Fruit fly (Drosophila melanogaster) whole organism, embryonic: ENCODE measurements around the gene CG43293.

Experiments used
- Abd-B ChIP-seq: fragments of 200-800 bp; sonication (Bioruptor generic); optimal IDR thresholded peaks from 2 replicates; lab custom pipeline; 2018; ENCODE audit warnings: missing biosample characterization, mild to moderate bottlenecking, missing genetic modification characterization, moderate library complexity
- Bdp1 ChIP-seq: fragments of 200-800 bp; sonication (Bioruptor generic); optimal IDR thresholded peaks from 3 replicates; lab custom pipeline; 2016; ENCODE audit warnings: missing biosample characterization, missing genetic modification characterization
- CG10274 ChIP-seq: fragments of 200-800 bp; sonication (Bioruptor generic); optimal IDR thresholded peaks from 3 replicates; lab custom pipeline; 2017; ENCODE audit warnings: missing biosample characterization, mild to moderate bottlenecking, missing genetic modification characterization
- CG10979 ChIP-seq: fragments of 200-800 bp; sonication (Bioruptor generic); optimal IDR thresholded peaks from 2 replicates; lab custom pipeline; 2018; ENCODE audit warnings: missing biosample characterization, mild to moderate bottlenecking, missing genetic modification characterization, moderate library complexity
- CG1233 ChIP-seq: fragments of 200-800 bp; sonication (Bioruptor generic); optimal IDR thresholded peaks from 4 replicates; lab custom pipeline; 2018; ENCODE audit warnings: missing biosample characterization, mild to moderate bottlenecking, missing genetic modification characterization
- CG14014 ChIP-seq: fragments of 200-800 bp; sonication (Bioruptor generic); IDR thresholded peaks from 2 replicates; pipeline ENCODE4 v1.3.6; 2022; ENCODE audit warnings: missing biosample characterization, missing genetic modification characterization
- CG14860 ChIP-seq: fragments of 200-800 bp; sonication (Bioruptor generic); IDR thresholded peaks from 3 replicates; pipeline ENCODE4 v1.3.6; 2022; ENCODE audit warnings: missing biosample characterization, missing genetic modification characterization; ENCODE audit not compliant: partially characterized antibody
- CG15011 ChIP-seq: fragments of 200-800 bp; sonication (Bioruptor generic); optimal IDR thresholded peaks from 3 replicates; lab custom pipeline; 2018; ENCODE audit warnings: missing biosample characterization, mild to moderate bottlenecking, missing genetic modification characterization
- CG15073 ChIP-seq: fragments of 200-800 bp; sonication (Bioruptor generic); optimal IDR thresholded peaks from 2 replicates; lab custom pipeline; 2016; ENCODE audit warnings: missing biosample characterization, missing genetic modification characterization
- CG34224 ChIP-seq: fragments of 200-800 bp; sonication (Bioruptor generic); IDR thresholded peaks from 3 replicates; pipeline ENCODE4 v1.3.6; 2022; ENCODE audit warnings: missing biosample characterization, missing genetic modification characterization; ENCODE audit not compliant: partially characterized antibody
- CG34376 ChIP-seq: fragments of 200-800 bp; sonication (Bioruptor generic); optimal IDR thresholded peaks from 2 replicates; lab custom pipeline; 2018; ENCODE audit warnings: missing biosample characterization, mild to moderate bottlenecking, missing genetic modification characterization
- CG4820 ChIP-seq: fragments of 200-800 bp; sonication (Bioruptor generic); optimal IDR thresholded peaks from 3 replicates; lab custom pipeline; 2016; ENCODE audit warnings: missing biosample characterization, missing genetic modification characterization
- CG6689 ChIP-seq: fragments of 200-800 bp; sonication (Bioruptor generic); IDR thresholded peaks from 2 replicates; pipeline ENCODE4 v1.3.6; 2022; ENCODE audit warnings: missing biosample characterization, missing genetic modification characterization
- CG9437 ChIP-seq: fragments of 200-800 bp; sonication (Bioruptor generic); optimal IDR thresholded peaks from 2 replicates; lab custom pipeline; 2018; ENCODE audit warnings: missing biosample characterization, mild to moderate bottlenecking, missing genetic modification characterization
- CG9727 ChIP-seq: fragments of 200-800 bp; sonication (Bioruptor generic); optimal IDR thresholded peaks from 3 replicates; lab custom pipeline; 2017; ENCODE audit warnings: missing biosample characterization, mild to moderate bottlenecking, missing genetic modification characterization
- CoRest ChIP-seq: fragments of 200-800 bp; sonication (Bioruptor generic); optimal IDR thresholded peaks from 3 replicates; lab custom pipeline; 2018; ENCODE audit warnings: missing biosample characterization, mild to moderate bottlenecking, missing genetic modification characterization, moderate library complexity
- D19B ChIP-seq: fragments of 200-800 bp; sonication (Bioruptor generic); optimal IDR thresholded peaks from 2 replicates; lab custom pipeline; 2017; ENCODE audit warnings: missing biosample characterization, mild to moderate bottlenecking, missing genetic modification characterization
- Dek ChIP-seq: fragments of 200-800 bp; sonication (Bioruptor generic); optimal IDR thresholded peaks from 3 replicates; lab custom pipeline; 2019; ENCODE audit warnings: missing biosample characterization, mild to moderate bottlenecking, missing genetic modification characterization, moderate library complexity
- HHEX ChIP-seq: fragments of 200-800 bp; sonication (Bioruptor generic); optimal IDR thresholded peaks from 3 replicates; lab custom pipeline; 2017; ENCODE audit warnings: missing biosample characterization, mild to moderate bottlenecking, missing genetic modification characterization, missing genetic modification reagents
- Hmx ChIP-seq: fragments of 200-800 bp; sonication (Bioruptor generic); optimal IDR thresholded peaks from 2 replicates; lab custom pipeline; 2016; ENCODE audit warnings: missing biosample characterization, missing genetic modification characterization
- Hr51 ChIP-seq, 2 experiments: fragments of 200-800 bp; sonication (Bioruptor generic); optimal IDR thresholded peaks; 2 replicates in 1 of 2; 3 replicates in 1 of 2; lab custom pipeline; 2016 to 2018; ENCODE audit warnings: missing biosample characterization in 2 of 2, missing genetic modification characterization in 2 of 2, mild to moderate bottlenecking in 1 of 2, moderate library complexity in 1 of 2
- MBD-R2 ChIP-seq: fragments of 200-800 bp; sonication (Bioruptor generic); IDR thresholded peaks from 2 replicates; pipeline ENCODE4 v1.3.6; 2022; ENCODE audit warnings: missing biosample characterization, missing genetic modification characterization
- MTF-1 ChIP-seq: fragments of 200-800 bp; sonication (Bioruptor generic); optimal IDR thresholded peaks from 2 replicates; lab custom pipeline; 2018; ENCODE audit warnings: missing biosample characterization, mild to moderate bottlenecking, missing genetic modification characterization, borderline replicate concordance
- Myb ChIP-seq: fragments of 200-800 bp; sonication (Bioruptor generic); optimal IDR thresholded peaks from 2 replicates; lab custom pipeline; 2016; ENCODE audit warnings: missing biosample characterization, missing genetic modification characterization
- Ptx1 ChIP-seq: fragments of 200-800 bp; sonication (Bioruptor generic); IDR thresholded peaks from 2 replicates; pipeline ENCODE4 v1.3.6; 2022; ENCODE audit warnings: missing biosample characterization, missing genetic modification characterization
- Sox102F ChIP-seq: fragments of 200-800 bp; sonication (Bioruptor generic); optimal IDR thresholded peaks from 2 replicates; lab custom pipeline; 2018; ENCODE audit warnings: missing biosample characterization, mild to moderate bottlenecking, missing genetic modification characterization, moderate library complexity
- Taf1 ChIP-seq: fragments of 200-800 bp; sonication (Bioruptor generic); IDR thresholded peaks from 2 replicates; pipeline ENCODE4 v1.3.6; 2022; ENCODE audit warnings: missing biosample characterization, missing genetic modification characterization
- amos ChIP-seq: fragments of 200-800 bp; sonication (Bioruptor generic); IDR thresholded peaks from 2 replicates; pipeline ENCODE4 v1.3.6; 2022; ENCODE audit warnings: missing biosample characterization, missing genetic modification characterization; ENCODE audit not compliant: partially characterized antibody
- ara ChIP-seq: fragments of 200-800 bp; sonication (Bioruptor generic); IDR thresholded peaks from 2 replicates; pipeline ENCODE4 v1.3.6; 2022; ENCODE audit warnings: missing biosample characterization, missing genetic modification characterization
- chif ChIP-seq, 2 experiments: fragments of 200-800 bp; sonication (Bioruptor generic); optimal IDR thresholded peaks; 3 replicates each; lab custom pipeline; 2016; ENCODE audit warnings: missing biosample characterization in 2 of 2, missing genetic modification characterization in 2 of 2
- ci ChIP-seq: fragments of 200-800 bp; sonication (Bioruptor generic); IDR thresholded peaks from 3 replicates; pipeline ENCODE4 v1.3.6; 2022; ENCODE audit warnings: missing biosample characterization, missing genetic modification characterization
- crol ChIP-seq: fragments of 200-800 bp; sonication (Bioruptor generic); IDR thresholded peaks from 2 replicates; pipeline ENCODE4 v1.3.6; 2022; ENCODE audit warnings: missing biosample characterization, missing genetic modification characterization
- dmrt99B ChIP-seq: fragments of 200-800 bp; sonication (Bioruptor generic); optimal IDR thresholded peaks from 2 replicates; lab custom pipeline; 2018; ENCODE audit warnings: missing biosample characterization, mild to moderate bottlenecking, missing genetic modification characterization, moderate library complexity
- fd3F ChIP-seq: fragments of 200-800 bp; sonication (Bioruptor generic); optimal IDR thresholded peaks from 2 replicates; lab custom pipeline; 2018; ENCODE audit warnings: missing biosample characterization, mild to moderate bottlenecking, missing genetic modification characterization, moderate library complexity
- fd64A ChIP-seq: fragments of 200-800 bp; sonication (Bioruptor generic); optimal IDR thresholded peaks from 3 replicates; lab custom pipeline; 2018; ENCODE audit warnings: missing biosample characterization, mild to moderate bottlenecking, missing genetic modification characterization
- gsb ChIP-seq: fragments of 200-800 bp; sonication (Bioruptor generic); IDR thresholded peaks from 2 replicates; pipeline ENCODE4 v1.3.6; 2022; ENCODE audit warnings: missing biosample characterization, missing genetic modification characterization
- ham ChIP-seq: fragments of 200-800 bp; sonication (Bioruptor generic); IDR thresholded peaks from 2 replicates; pipeline ENCODE4 v1.3.6; 2022; ENCODE audit warnings: missing biosample characterization, missing genetic modification characterization
- hbn ChIP-seq: fragments of 200-800 bp; sonication (Bioruptor generic); IDR thresholded peaks from 2 replicates; pipeline ENCODE4 v1.3.6; 2022; ENCODE audit warnings: missing biosample characterization, missing genetic modification characterization; ENCODE audit not compliant: partially characterized antibody
- insv ChIP-seq, 2 experiments: fragments of 200-800 bp; sonication (Bioruptor generic); optimal IDR thresholded peaks; 3 replicates each; lab custom pipeline; 2016 to 2018; ENCODE audit warnings: missing biosample characterization in 2 of 2, missing genetic modification characterization in 2 of 2
- phol ChIP-seq: fragments of 200-800 bp; sonication (Bioruptor generic); optimal IDR thresholded peaks from 3 replicates; lab custom pipeline; 2018; ENCODE audit warnings: missing biosample characterization, mild to moderate bottlenecking, missing genetic modification characterization, moderate library complexity
- psq ChIP-seq: fragments of 200-800 bp; sonication (Bioruptor generic); optimal IDR thresholded peaks from 2 replicates; lab custom pipeline; 2017; ENCODE audit warnings: missing biosample characterization, missing genetic modification characterization
- pzg ChIP-seq: fragments of 200-800 bp; sonication (Bioruptor generic); optimal IDR thresholded peaks from 3 replicates; lab custom pipeline; 2018; ENCODE audit warnings: missing biosample characterization, mild to moderate bottlenecking, missing genetic modification characterization, moderate library complexity
- ranshi ChIP-seq: fragments of 200-800 bp; sonication (Bioruptor generic); IDR thresholded peaks from 2 replicates; pipeline ENCODE4 v1.3.6; 2022; ENCODE audit warnings: missing biosample characterization, missing genetic modification characterization
- repo ChIP-seq: fragments of 200-800 bp; sonication (Bioruptor generic); optimal IDR thresholded peaks from 2 replicates; lab custom pipeline; 2016; ENCODE audit warnings: missing biosample characterization, missing genetic modification characterization
- slbo ChIP-seq: fragments of 200-800 bp; sonication (Bioruptor generic); IDR thresholded peaks from 2 replicates; pipeline ENCODE4 v1.3.6; 2022; ENCODE audit warnings: missing biosample characterization, missing genetic modification characterization
- ssp ChIP-seq: fragments of 200-800 bp; sonication (Bioruptor generic); IDR thresholded peaks from 2 replicates; pipeline ENCODE4 v1.3.6; 2022; ENCODE audit warnings: missing biosample characterization, missing genetic modification characterization
- stc ChIP-seq: fragments of 200-800 bp; sonication (Bioruptor generic); IDR thresholded peaks from 2 replicates; pipeline ENCODE4 v1.3.6; 2022; ENCODE audit warnings: missing biosample characterization, missing genetic modification characterization
- vvl ChIP-seq: fragments of 200-800 bp; sonication (Bioruptor generic); IDR thresholded peaks from 2 replicates; pipeline ENCODE4 v1.3.6; 2022; ENCODE audit warnings: missing biosample characterization, missing genetic modification characterization
- zen ChIP-seq: fragments of 200-800 bp; sonication (Bioruptor generic); optimal IDR thresholded peaks from 3 replicates; lab custom pipeline; 2018; ENCODE audit warnings: missing biosample characterization, mild to moderate bottlenecking, missing genetic modification characterization, moderate library complexity

The CG43293 gene

dm6 chr3L:6158530-6158929, 26.5 kb upstream of the CG43293 start, which contains the start of gene Cpr65Ay:
TSS of gene Cpr65Ay (minus strand) at chr3L:6158630.
- TF ChIP-seq slbo (GFP tag; lab: Robert Waterston, UW) (0 out of 2 replicates have a peak, but pooled peaks have one; percentile 13), CG14860 (no peak)

- TF ChIP-seq ranshi (no peak), hbn (GFP tag; lab: Robert Waterston, UW) (no peak), CoRest (peak; percentile 26), Abd-B (no peak), psq (GFP tag; lab: Kevin White, UChicago) (no peak), gsb (GFP tag; lab: Robert Waterston, UW) (no peak), ham (GFP tag; lab: Robert Waterston, UW) (no peak), CG9437 (no peak), Hr51 (GFP tag; optimal IDR thresholded peaks at IDR 0.05; lab: Kevin White, UChicago) (no peak), dmrt99B (tag; lab: Kevin White, UChicago) (peak; percentile 36), ssp (GFP tag; lab: Robert Waterston, UW) (no peak), amos (GFP tag; lab: Robert Waterston, UW) (no peak), phol (tag; lab: Kevin White, UChicago) (peak; percentile 39), crol (GFP tag; lab: Robert Waterston, UW) (no peak), CG34224 (GFP tag; lab: Robert Waterston, UW) (no peak), CG15011 (GFP tag; lab: Kevin White, UChicago) (no peak), vvl (no peak), fd3F (GFP tag; lab: Kevin White, UChicago) (no peak), Ptx1 (GFP tag; lab: Robert Waterston, UW) (no peak), MTF-1 (no peak), CG10274 (GFP tag; lab: Kevin White, UChicago) (no peak), HHEX (GFP tag; lab: Kevin White, UChicago) (no peak), CG4820 (GFP tag; lab: Kevin White, UChicago) (no peak), MBD-R2 (GFP tag; lab: Robert Waterston, UW) (no peak), D19B (no peak), stc (no peak), Myb (GFP tag; lab: Kevin White, UChicago) (no peak), Dek (tag; lab: Kevin White, UChicago) (no peak), pzg (no peak), repo (GFP tag; lab: Kevin White, UChicago) (no peak), Taf1 (GFP tag; lab: Robert Waterston, UW) (no peak), Hmx (GFP tag; lab: Kevin White, UChicago) (no peak), CG15073 (GFP tag; lab: Kevin White, UChicago) (no peak), CG10979 (peak; percentile 68), Sox102F (GFP tag; lab: Kevin White, UChicago) (no peak), chif (GFP tag; optimal IDR thresholded peaks at IDR 0.05; lab: Kevin White, UChicago) (no peak), ara (GFP tag; lab: Robert Waterston, UW) (no peak), insv (GFP tag; optimal IDR thresholded peaks at IDR 0.05; lab: Kevin White, UChicago) (no peak), CG34376 (GFP tag; lab: Kevin White, UChicago) (no peak), Bdp1 (GFP tag; lab: Kevin White, UChicago) (no peak), ci (GFP tag; lab: Robert Waterston, UW) (no peak), zen (tag; lab: Kevin White, UChicago) (no peak), fd64A (GFP tag; lab: Kevin White, UChicago) (no peak), CG6689 (0 out of 2 replicates have a peak, but pooled peaks have one; percentile 5), CG9727 (peak; percentile 23), CG1233 (GFP tag; lab: Kevin White, UChicago) (no peak), CG14014 (GFP tag; lab: Robert Waterston, UW) (no peak)
Measured at dm6 chr3L:6159863-6160262, 25.1 kb upstream of the CG43293 start.
